Worm (Caenorhabditis elegans) whole organism, young adult: Measurements from ENCODE around the gene F58G6.7.

ENCODE experiments used
- lin-54 ChIP-seq: fragments of 200-800 bp; sonication (Bioruptor generic); optimal IDR thresholded peaks from 2 replicates; lab custom pipeline; 2018; ENCODE audit warnings: mild to moderate bottlenecking, missing genetic modification characterization, missing compliant biosample characterization
- snpc-1.1 ChIP-seq: sonication (generic microtip); optimal IDR thresholded peaks from 2 replicates; lab custom pipeline; 2017; ENCODE audit warnings: missing genetic modification characterization, mild to moderate bottlenecking, missing compliant biosample characterization, antibody characterized with exemption, moderate library complexity, missing genotype, missing genetic modification reagents; ENCODE audit not compliant: insufficient read depth
- snpc-4 ChIP-seq, 5 experiments: fragments of 150-350 bp in 1 of 5; sonication (generic microtip) in 4 of 5; optimal IDR thresholded peaks; 2 replicates each; lab custom pipeline; 2014 to 2018; ENCODE audit warnings: missing genetic modification characterization in 5 of 5, missing biosample characterization in 3 of 5, antibody characterized with exemption in 2 of 5, mild to moderate bottlenecking in 2 of 5, missing compliant biosample characterization in 2 of 5, missing genotype in 2 of 5, moderate library complexity in 2 of 5, missing genetic modification reagents in 1 of 5

ce11 chrIV:9625829-9626228 lies 28.3 kb upstream of the F58G6.7 start:
- no peak for TF ChIP-seq snpc-1.1 (tag; lab: Kevin White, UChicago)
- no peak for TF ChIP-seq snpc-4 (GFP tag; optimal IDR thresholded peaks at IDR 0.05; lab: Kevin White, UChicago)
- TF ChIP-seq snpc-4 (tag; optimal IDR thresholded peaks at IDR 0.05; lab: Kevin White, UChicago) = no peak
- TF ChIP-seq lin-54 = no peak
